Worm (Caenorhabditis elegans) whole organism, early embryonic: ENCODE results near the gene T24C2.3.

Experiments used
- ama-1 ChIP-seq: fragments of 150-350 bp; optimal IDR thresholded peaks from 2 replicates; lab custom pipeline; 2014
- sea-1 ChIP-seq: fragments of 200-800 bp; sonication (Bioruptor generic); conservative IDR thresholded peaks from 2 replicates; pipeline ENCODE4 v1.3.6; 2022; ENCODE audit warnings: missing genetic modification characterization, missing compliant biosample characterization

DNA sequence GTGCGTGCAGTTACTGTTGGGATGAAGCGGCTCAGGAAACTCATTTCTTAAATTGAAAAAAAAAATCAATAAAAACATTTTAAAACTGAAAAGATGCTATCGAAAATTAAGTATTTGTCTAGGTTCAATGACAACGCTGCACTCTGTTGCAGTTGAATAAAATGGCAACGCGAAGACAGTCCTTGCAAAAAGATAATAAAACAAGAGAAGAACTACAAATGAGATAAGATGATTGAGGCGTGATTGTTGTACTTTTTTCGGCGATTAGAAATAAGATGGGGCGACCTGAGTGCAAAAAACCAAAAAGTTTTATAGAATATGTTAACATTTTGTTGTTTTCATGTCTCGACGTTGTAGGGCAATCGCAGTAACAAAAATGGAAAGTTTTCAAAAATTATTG lies 28.3 kb upstream of the T24C2.3 start, which contains the start of gene gcsh-1:
- no peak for TF ChIP-seq ama-1 (lab: Kevin White, UChicago)
- no peak for TF ChIP-seq sea-1 (GFP tag; lab: Robert Waterston, UW)
